Worm (Caenorhabditis elegans) whole organism, L3 larva: ENCODE results near the gene Y57G11C.1142.

ENCODE experiments used
- R02D3.7 ChIP-seq: fragments of 150-350 bp; optimal IDR thresholded peaks from 2 replicates; lab custom pipeline; 2014; ENCODE audit warnings: missing biosample characterization, missing genetic modification characterization
- ama-1 ChIP-seq: fragments of 150-350 bp; optimal IDR thresholded peaks from 2 replicates; lab custom pipeline; 2018
- ceh-82 ChIP-seq: fragments of 150-350 bp; optimal IDR thresholded peaks from 2 replicates; lab custom pipeline; 2014; ENCODE audit warnings: missing biosample characterization, missing genetic modification characterization
- elt-1 ChIP-seq: fragments of 150-350 bp; optimal IDR thresholded peaks from 2 replicates; lab custom pipeline; 2014; ENCODE audit warnings: missing biosample characterization, missing genetic modification characterization
- lin-39 ChIP-seq: fragments of 150-350 bp; optimal IDR thresholded peaks from 2 replicates; lab custom pipeline; 2018; ENCODE audit warnings: missing biosample characterization, missing genetic modification reagents, missing genetic modification characterization
- mdl-1 ChIP-seq: fragments of 150-350 bp; optimal IDR thresholded peaks from 2 replicates; lab custom pipeline; 2014; ENCODE audit warnings: missing biosample characterization, missing genetic modification characterization
- nhr-237 ChIP-seq: fragments of 150-350 bp; optimal IDR thresholded peaks from 2 replicates; lab custom pipeline; 2014; ENCODE audit warnings: missing biosample characterization, missing genetic modification characterization
- nhr-76 ChIP-seq: fragments of 150-350 bp; sonication (generic microtip); optimal IDR thresholded peaks from 5 replicates; lab custom pipeline; 2014; ENCODE audit warnings: missing biosample characterization, missing genetic modification characterization
- snpc-4 ChIP-seq: fragments of 150-350 bp; optimal IDR thresholded peaks from 2 replicates; lab custom pipeline; 2014; ENCODE audit warnings: missing biosample characterization, missing genetic modification characterization
- unc-39 ChIP-seq: sonication (generic microtip); optimal IDR thresholded peaks from 4 replicates; lab custom pipeline; 2017; ENCODE audit warnings: missing biosample characterization, missing genetic modification characterization
- zag-1 ChIP-seq: fragments of 150-350 bp; optimal IDR thresholded peaks from 2 replicates; lab custom pipeline; 2014; ENCODE audit warnings: missing biosample characterization, missing genetic modification characterization

ce11 chrIV:14833537-14833936 is 31.1 kb downstream of the Y57G11C.1142 start:
- TF ChIP-seq snpc-4 (tag; lab: Kevin White, UChicago) (no peak), ama-1 (lab: Kevin White, UChicago) (no peak), mdl-1 (tag; lab: Kevin White, UChicago) (no peak), zag-1 (tag; lab: Kevin White, UChicago) (no peak), nhr-76 (tag; lab: Kevin White, UChicago) (no peak), unc-39 (tag; lab: Kevin White, UChicago) (no peak), lin-39 (tag; lab: Kevin White, UChicago) (no peak), nhr-237 (tag; lab: Kevin White, UChicago) (no peak), elt-1 (tag; lab: Kevin White, UChicago) (no peak), R02D3.7 (tag; lab: Kevin White, UChicago) (no peak), ceh-82 (no peak)
